Worm (Caenorhabditis elegans): ENCODE measurements around the gene ZC395.4.

Gene ZC395.4

DNA sequence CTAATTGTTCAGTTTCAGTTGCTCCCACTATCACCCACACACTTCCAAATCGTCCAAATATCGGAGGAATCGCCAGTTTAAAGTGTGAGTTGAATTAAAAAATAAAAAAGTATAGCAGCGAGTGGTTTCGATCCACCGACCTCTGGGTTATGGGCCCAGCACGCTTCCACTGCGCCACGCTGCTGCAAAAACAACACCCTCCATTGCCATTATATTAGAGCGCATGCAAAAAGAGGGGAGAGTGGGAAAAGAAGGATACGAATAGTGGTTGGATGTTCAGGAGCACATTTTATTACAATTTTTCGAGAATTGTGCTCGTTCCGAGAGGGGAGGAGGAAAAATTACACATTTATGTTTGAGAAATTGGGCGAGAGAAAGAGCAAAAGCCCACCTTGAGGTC lies 25.0 kb downstream of the ZC395.4 start:
- TF ChIP-seq fkh-10 (GFP tag; optimal IDR thresholded peaks at IDR 0.05) (no peak), nhr-47 (tag; optimal IDR thresholded peaks at IDR 0.05) (peak; percentile 74), fkh-4 (tag; optimal IDR thresholded peaks at IDR 0.05; ENCODE audit: borderline replicate concordance) (no peak), egl-13 (tag; optimal IDR thresholded peaks at IDR 0.05) (no peak), lin-39 (tag; optimal IDR thresholded peaks at IDR 0.05) (peak; percentile 43), vab-15 (tag; optimal IDR thresholded peaks at IDR 0.05) (peak; percentile 27), ceh-82 (tag; optimal IDR thresholded peaks at IDR 0.05) (peak; percentile 25 to 46 (median 34)), lin-14 (GFP tag; optimal IDR thresholded peaks at IDR 0.05) (peak; percentile 81), ztf-4 (tag; optimal IDR thresholded peaks at IDR 0.05) (peak; percentile 52), blmp-1 (tag; optimal IDR thresholded peaks at IDR 0.05) (peak; percentile 7), lir-3 (tag; optimal IDR thresholded peaks at IDR 0.05; ENCODE audit: poor library complexity) (no peak), sox-4 (tag; optimal IDR thresholded peaks at IDR 0.05) (no peak), mdl-1 (tag; optimal IDR thresholded peaks at IDR 0.05) (peak in 1 of 2 experiments; percentile 37), lin-35 (GFP tag; optimal IDR thresholded peaks at IDR 0.05) (peak; percentile 43 to 61), nhr-20 (tag; optimal IDR thresholded peaks at IDR 0.05) (no peak), dpl-1 (GFP tag; optimal IDR thresholded peaks at IDR 0.05) (peak; percentile 12 to 43 (median 26)), pax-3 (tag; optimal IDR thresholded peaks at IDR 0.05) (no peak), dsc-1 (tag; optimal IDR thresholded peaks at IDR 0.05) (peak; percentile 76), zip-4 (GFP tag; optimal IDR thresholded peaks at IDR 0.05) (peak; percentile 34), ceh-63 (GFP tag; optimal IDR thresholded peaks at IDR 0.05) (peak; percentile 39), alr-1 (tag; optimal IDR thresholded peaks at IDR 0.05; ENCODE audit: borderline replicate concordance) (no peak), rnt-1 (tag; optimal IDR thresholded peaks at IDR 0.05) (peak; percentile 81), swsn-7 (tag; optimal IDR thresholded peaks at IDR 0.05) (peak; percentile 65), fos-1 (tag; optimal IDR thresholded peaks at IDR 0.05) (no peak), efl-3 (GFP tag; optimal IDR thresholded peaks at IDR 0.05) (no peak), nhr-71 (tag; optimal IDR thresholded peaks at IDR 0.05) (peak; percentile 83), unc-98 (GFP tag; IDR thresholded peaks at IDR 0.05) (0 out of 2 replicates have a peak, but pooled peaks have one; percentile 27), efl-1 (optimal IDR thresholded peaks at IDR 0.05) (peak; percentile 45 to 61), efl-1 (GFP tag; optimal IDR thresholded peaks at IDR 0.05 in 1 of 2) (peak; percentile 36 to 93), isw-1 (GFP tag; IDR thresholded peaks at IDR 0.05) (no peak; the same call in 1 of the 2 replicates), unc-86 (tag; optimal IDR thresholded peaks at IDR 0.05) (peak; percentile 16), elt-3 (tag; optimal IDR thresholded peaks at IDR 0.05) (peak in 1 of 6 experiments; percentile 8), ama-1 (optimal IDR thresholded peaks at IDR 0.05) (no peak), nhr-90 (tag; optimal IDR thresholded peaks at IDR 0.05; ENCODE audit: poor library complexity) (peak; percentile 62), tbx-2 (tag; optimal IDR thresholded peaks at IDR 0.05) (peak; percentile 57), unc-62 (GFP tag; optimal IDR thresholded peaks at IDR 0.05) (no peak), fkh-8 (tag; optimal IDR thresholded peaks at IDR 0.05) (peak; percentile 28), nhr-19 (GFP tag; conservative IDR thresholded peaks at IDR 0.05) (peak; percentile 81), unc-130 (tag; optimal IDR thresholded peaks at IDR 0.05) (no peak), snu-23 (GFP tag; optimal IDR thresholded peaks at IDR 0.05) (peak; percentile 83), tlp-1 (tag; optimal IDR thresholded peaks at IDR 0.05) (no peak), lsy-2 (tag; optimal IDR thresholded peaks at IDR 0.05) (peak; percentile 55 to 63), elt-2 (tag; optimal IDR thresholded peaks at IDR 0.05) (peak; percentile 40), ceh-8 (GFP tag; optimal IDR thresholded peaks at IDR 0.05) (peak; percentile 31), hlh-17 (GFP tag; optimal IDR thresholded peaks at IDR 0.05; ENCODE audit: borderline replicate concordance) (no peak), skn-1 (tag; optimal IDR thresholded peaks at IDR 0.05) (peak; percentile 59), C16A3.4 (tag; optimal IDR thresholded peaks at IDR 0.05) (peak; percentile 40), irx-1 (tag; optimal IDR thresholded peaks at IDR 0.05) (peak; percentile 33), ztf-11 (tag; optimal IDR thresholded peaks at IDR 0.05) (peak in 1 of 2 experiments; percentile 51), F16B12.6 (tag; optimal IDR thresholded peaks at IDR 0.05) (no peak), xbp-1 (tag; optimal IDR thresholded peaks at IDR 0.05) (peak; percentile 57), ces-1 (GFP tag; optimal IDR thresholded peaks at IDR 0.05) (no peak)
